Worm (Caenorhabditis elegans) whole organism, midembryonic: ENCODE data around the gene F56D2.5.

Experiments
- T22C8.4 ChIP-seq: fragments of 200-800 bp; sonication (Bioruptor generic); IDR thresholded peaks from 2 replicates; pipeline ENCODE4 v1.3.6; 2022; ENCODE audit warnings: missing genetic modification characterization, missing compliant biosample characterization
- cog-1 ChIP-seq: sonication (generic microtip); optimal IDR thresholded peaks from 2 replicates; lab custom pipeline; 2016; ENCODE audit warnings: missing genetic modification characterization, missing compliant biosample characterization
- flt-1 ChIP-seq: fragments of 200-800 bp; sonication (Bioruptor generic); IDR thresholded peaks from 2 replicates; pipeline ENCODE4 v1.3.6; 2022; ENCODE audit warnings: missing genetic modification characterization, missing compliant biosample characterization
- klf-2 ChIP-seq: fragments of 200-800 bp; sonication (Bioruptor generic); conservative IDR thresholded peaks from 2 replicates; pipeline ENCODE4 v1.3.6; 2022; ENCODE audit warnings: missing genetic modification reagents, missing genetic modification characterization, missing compliant biosample characterization
- med-1 ChIP-seq: sonication (generic microtip); optimal IDR thresholded peaks from 2 replicates; lab custom pipeline; 2017; ENCODE audit warnings: missing genetic modification characterization, mild to moderate bottlenecking, missing compliant biosample characterization, antibody characterized with exemption, missing genetic modification reagents; ENCODE audit not compliant: insufficient read depth
- ref-1 ChIP-seq: fragments of 200-800 bp; sonication (Bioruptor generic); conservative IDR thresholded peaks from 2 replicates; pipeline ENCODE4 v1.3.6; 2022; ENCODE audit warnings: missing genetic modification reagents, missing genetic modification characterization, missing compliant biosample characterization
- tab-1 ChIP-seq: fragments of 200-800 bp; sonication (Bioruptor generic); IDR thresholded peaks from 2 replicates; pipeline ENCODE4 v1.3.6; 2022; ENCODE audit warnings: missing genetic modification characterization, missing compliant biosample characterization
- ztf-23 ChIP-seq: fragments of 200-800 bp; sonication (Bioruptor generic); IDR thresholded peaks from 2 replicates; pipeline ENCODE4 v1.3.6; 2022; ENCODE audit warnings: missing genetic modification reagents, missing genetic modification characterization, missing compliant biosample characterization
- ztf-29 ChIP-seq: fragments of 200-800 bp; sonication (Bioruptor generic); IDR thresholded peaks from 2 replicates; pipeline ENCODE4 v1.3.6; 2022; ENCODE audit warnings: missing genetic modification reagents, missing genetic modification characterization, missing compliant biosample characterization

The F56D2.5 gene

DNA sequence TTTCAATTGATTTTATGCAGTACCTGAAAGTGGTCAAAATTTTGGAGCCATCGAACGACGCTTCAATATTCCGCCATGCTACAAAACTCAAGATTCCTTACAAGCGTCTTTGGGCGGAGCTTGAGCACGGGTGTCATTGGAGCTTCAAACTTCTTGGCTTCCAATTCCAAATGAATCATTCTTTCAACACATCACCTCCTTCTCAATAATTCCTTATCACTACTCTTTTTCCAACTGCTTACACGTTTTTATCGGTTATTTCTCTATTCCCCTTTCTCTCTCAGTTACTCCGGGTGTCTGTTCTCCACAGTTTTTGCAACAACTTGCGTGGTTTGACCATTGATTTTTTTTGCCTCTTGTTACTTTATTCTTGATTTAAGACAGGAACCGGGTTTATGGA is 34.5 kb downstream of the F56D2.5 start, which contains the start of gene F09F7.5:
Gene F09F7.5, plus strand, starts transcription at position 258 of the 400 bp plus-strand sequence.
- no peak for TF ChIP-seq ztf-23

DNA sequence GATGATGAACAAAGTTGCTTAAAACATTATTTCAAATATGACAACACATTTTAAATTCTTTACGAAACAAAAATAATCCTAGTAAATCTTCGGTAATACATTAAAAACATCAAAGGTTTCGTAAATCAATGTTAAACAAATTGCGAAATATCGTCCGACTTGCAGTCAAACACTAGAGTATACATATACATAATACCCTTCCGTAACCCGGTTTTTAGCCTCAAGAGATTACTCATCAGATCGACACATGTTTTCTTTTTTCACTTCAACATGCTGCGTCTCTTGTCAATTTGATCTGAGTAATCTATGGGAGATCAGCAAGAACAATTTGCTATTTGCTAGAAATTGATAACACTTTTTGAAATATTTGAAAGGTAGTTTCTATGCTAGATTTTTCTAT is 34.9 kb downstream of the F56D2.5 start:
- TF ChIP-seq tab-1 (GFP tag; lab: Robert Waterston, UW) (no peak), klf-2 (GFP tag; lab: Robert Waterston, UW) (no peak), med-1 (no peak), ztf-29 (GFP tag; lab: Robert Waterston, UW) (no peak), cog-1 (tag; lab: Kevin White, UChicago) (no peak), flt-1 (no peak), ref-1 (GFP tag; lab: Robert Waterston, UW) (no peak), ztf-23 (no peak), T22C8.4 (GFP tag; lab: Robert Waterston, UW) (no peak)

DNA sequence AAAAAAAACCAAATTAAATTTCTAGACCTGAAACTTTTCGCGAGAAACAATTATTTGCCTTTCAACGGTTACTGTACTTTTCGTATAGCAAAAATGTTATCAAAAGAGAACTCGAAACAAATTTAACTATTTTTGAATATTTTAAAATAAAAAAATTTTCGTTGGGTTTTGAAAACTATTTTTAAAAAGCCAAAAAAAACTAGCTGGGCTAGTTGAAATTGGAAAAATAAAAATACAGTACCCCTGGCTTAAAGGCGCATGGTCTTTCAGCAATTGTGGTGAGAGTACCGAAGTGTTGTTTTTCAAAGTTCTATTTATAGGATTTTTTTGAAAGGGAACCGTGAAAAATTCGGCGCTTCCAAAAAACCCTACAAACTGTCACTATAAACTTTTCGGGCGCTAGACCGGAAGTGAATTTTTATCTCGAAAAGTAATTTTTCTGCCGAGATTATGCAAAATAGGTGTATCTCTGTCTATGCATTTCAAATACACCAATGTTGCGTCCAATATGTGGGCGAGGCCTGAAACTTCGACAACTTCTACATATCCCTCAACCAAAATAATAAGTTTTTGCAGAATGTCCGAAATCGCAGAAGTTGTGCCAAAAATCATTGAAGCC is 37.4 kb downstream of the F56D2.5 start, which contains the start of gene D1044.1:
Gene D1044.1, plus strand, starts transcription at position 569 of the 619 bp plus-strand sequence.
- TF ChIP-seq ztf-29 (GFP tag; lab: Robert Waterston, UW) (no peak), cog-1 (tag; lab: Kevin White, UChicago) (no peak), tab-1 (GFP tag; lab: Robert Waterston, UW) (no peak), T22C8.4 (GFP tag; lab: Robert Waterston, UW) (no peak), flt-1 (no peak), klf-2 (GFP tag; lab: Robert Waterston, UW) (no peak), ref-1 (GFP tag; lab: Robert Waterston, UW) (no peak), med-1 (no peak), ztf-23 (no peak)

ce11 chrIII:5543050-5543449 is 38.2 kb downstream of the F56D2.5 start, which contains the start of gene D1044.6:
Gene D1044.6, minus strand, starts transcription at chrIII:5543177.
- TF ChIP-seq med-1 (no peak), tab-1 (GFP tag; lab: Robert Waterston, UW) (no peak), flt-1 (no peak), ztf-23 (no peak), ztf-29 (GFP tag; lab: Robert Waterston, UW) (no peak), cog-1 (tag; lab: Kevin White, UChicago) (no peak), ref-1 (GFP tag; lab: Robert Waterston, UW) (no peak), klf-2 (GFP tag; lab: Robert Waterston, UW) (no peak), T22C8.4 (GFP tag; lab: Robert Waterston, UW) (no peak)

DNA sequence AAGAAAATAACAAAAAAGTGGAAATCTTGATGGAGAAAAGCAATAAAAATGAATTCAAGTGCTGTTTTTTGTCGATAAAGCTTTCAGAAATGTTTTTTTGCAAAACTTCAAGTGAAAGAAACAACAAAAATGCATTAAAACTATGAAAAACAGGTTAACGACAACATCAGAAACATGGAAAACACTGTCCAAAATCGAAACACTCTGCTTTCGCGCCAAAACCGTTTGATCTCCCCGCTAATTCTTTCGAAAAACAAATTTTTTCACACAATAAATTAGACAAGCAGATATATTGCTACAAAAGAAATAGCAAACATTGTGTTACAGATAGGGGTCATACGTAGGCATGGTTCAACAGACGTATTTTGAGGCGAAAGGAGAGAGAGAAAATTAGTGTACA is 39.4 kb downstream of the F56D2.5 start:
- TF ChIP-seq cog-1 (tag; lab: Kevin White, UChicago) (no peak), tab-1 (GFP tag; lab: Robert Waterston, UW) (no peak), ztf-23 (no peak), ztf-29 (GFP tag; lab: Robert Waterston, UW) (no peak), T22C8.4 (GFP tag; lab: Robert Waterston, UW) (no peak), flt-1 (no peak), klf-2 (GFP tag; lab: Robert Waterston, UW) (no peak), ref-1 (GFP tag; lab: Robert Waterston, UW) (no peak), med-1 (no peak)
